Worm (Caenorhabditis elegans) whole organism, L3 larva: ENCODE measurements around the gene F49C12.2.

ENCODE experiments used
- ceh-28 ChIP-seq: fragments of 150-350 bp; optimal IDR thresholded peaks from 2 replicates; lab custom pipeline; 2014; ENCODE audit warnings: missing biosample characterization, missing genetic modification reagents, missing genetic modification characterization
- elt-3 ChIP-seq, 3 experiments: fragments of 150-350 bp in 1 of 3; sonication (generic microtip) in 2 of 3; optimal IDR thresholded peaks; 2 replicates in 2 of 3; 4 replicates in 1 of 3; lab custom pipeline; 2014 to 2017; ENCODE audit warnings: missing biosample characterization in 3 of 3, missing genetic modification characterization in 3 of 3
- nhr-12 ChIP-seq: fragments of 150-350 bp; optimal IDR thresholded peaks from 2 replicates; lab custom pipeline; 2014; ENCODE audit warnings: missing biosample characterization, missing genetic modification characterization
- nhr-76 ChIP-seq: fragments of 150-350 bp; sonication (generic microtip); optimal IDR thresholded peaks from 5 replicates; lab custom pipeline; 2014; ENCODE audit warnings: missing biosample characterization, missing genetic modification characterization
- pha-4 ChIP-seq: fragments of 150-350 bp; optimal IDR thresholded peaks from 2 replicates; lab custom pipeline; 2014; ENCODE audit warnings: missing biosample characterization, missing genetic modification reagents, missing genetic modification characterization
- snpc-4 ChIP-seq: fragments of 150-350 bp; optimal IDR thresholded peaks from 2 replicates; lab custom pipeline; 2014; ENCODE audit warnings: missing biosample characterization, missing genetic modification characterization
- unc-62 ChIP-seq: fragments of 150-350 bp; sonication (generic microtip); optimal IDR thresholded peaks from 4 replicates; lab custom pipeline; 2014; ENCODE audit warnings: missing biosample characterization, missing genetic modification reagents, missing genetic modification characterization
- ztf-11 ChIP-seq: fragments of 150-350 bp; optimal IDR thresholded peaks from 2 replicates; lab custom pipeline; 2014; ENCODE audit warnings: missing biosample characterization, missing genetic modification characterization
- ztf-4 ChIP-seq: fragments of 150-350 bp; optimal IDR thresholded peaks from 2 replicates; lab custom pipeline; 2014; ENCODE audit warnings: missing biosample characterization, missing genetic modification characterization

DNA sequence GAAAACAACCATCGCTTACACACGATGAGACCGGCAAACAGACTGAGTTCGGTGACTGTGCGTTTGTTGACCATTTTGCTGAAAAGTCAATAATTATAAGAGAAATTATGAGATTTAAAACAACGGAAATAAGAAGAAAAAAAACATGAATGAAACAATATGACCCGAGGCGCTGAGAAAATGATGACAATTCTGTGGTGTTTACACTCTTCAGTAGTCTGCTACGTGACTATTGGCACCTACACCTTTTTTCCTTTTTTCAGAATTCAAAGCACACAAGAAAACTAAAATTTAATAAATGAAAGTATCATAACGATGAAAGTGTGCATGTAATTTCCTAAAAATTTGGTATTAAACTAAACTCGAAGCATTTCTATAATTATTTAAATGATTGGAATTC, 39.4 kb downstream of the F49C12.2 start, which contains the start of gene Y11D7A.10:
- TF ChIP-seq unc-62 (GFP tag; lab: Kevin White, UChicago): no peak
- TF ChIP-seq ztf-11 (tag; lab: Kevin White, UChicago): no peak
- no peak for TF ChIP-seq nhr-76
- no peak for TF ChIP-seq ceh-28 (tag; lab: Kevin White, UChicago)
- no peak for TF ChIP-seq pha-4 (tag; lab: Kevin White, UChicago)
- no peak for TF ChIP-seq elt-3 (tag; optimal IDR thresholded peaks at IDR 0.05; lab: Kevin White, UChicago)
- TF ChIP-seq ztf-4 (tag; lab: Kevin White, UChicago): no peak
- TF ChIP-seq nhr-12: no peak
- no peak for TF ChIP-seq snpc-4 (tag; lab: Kevin White, UChicago)
